Worm (Caenorhabditis elegans): ENCODE results near the gene D2096.10.

D2096.10 gene

ce11 chrIV:8375381-8375780 lies 13.7 kb downstream of the D2096.10 start (continued):
- TF ChIP-seq daf-8 (GFP tag; IDR thresholded peaks at IDR 0.05) (no peak), nhr-25 (tag; optimal IDR thresholded peaks at IDR 0.05; ENCODE audit: borderline replicate concordance, insufficient read depth) (no peak), ZK546.5 (tag; optimal IDR thresholded peaks at IDR 0.05) (no peak), mdl-1 (tag; optimal IDR thresholded peaks at IDR 0.05) (peak in 1 of 2 experiments; percentile 53), madf-5 (GFP tag; IDR thresholded peaks at IDR 0.05) (peak; percentile 78 to 86; a peak in 3 of 4 replicates), attf-4 (tag; optimal IDR thresholded peaks at IDR 0.05) (no peak), spr-3 (GFP tag; optimal IDR thresholded peaks at IDR 0.05) (peak; percentile 51), F10B5.3 (tag; optimal IDR thresholded peaks at IDR 0.05) (no peak), hlh-30 (tag; optimal IDR thresholded peaks at IDR 0.05; ENCODE audit: insufficient read depth) (peak; percentile 64), dmd-9 (GFP tag; IDR thresholded peaks at IDR 0.05) (peak; percentile 68; the same call in 1 of the 2 replicates), mdt-29 (GFP tag; IDR thresholded peaks at IDR 0.05) (peak; percentile 83), lin-15B (tag; optimal IDR thresholded peaks at IDR 0.05) (no peak), F44E2.7 (GFP tag; IDR thresholded peaks at IDR 0.05) (no peak), nhr-76 (tag; optimal IDR thresholded peaks at IDR 0.05) (no peak), ceh-62 (tag; optimal IDR thresholded peaks at IDR 0.05) (no peak), daf-19 (GFP tag; conservative IDR thresholded peaks at IDR 0.05) (peak; percentile 88), lin-1 (GFP tag; IDR thresholded peaks at IDR 0.05) (0 out of 2 replicates have a peak, but pooled peaks have one; percentile 49), fkh-10 (GFP tag; optimal IDR thresholded peaks at IDR 0.05) (no peak), nhr-41 (GFP tag; IDR thresholded peaks at IDR 0.05) (peak; percentile 21; the same call in 1 of the 2 replicates), lsy-2 (tag; optimal IDR thresholded peaks at IDR 0.05) (peak in 1 of 2 experiments; percentile 4), nhr-237 (tag; optimal IDR thresholded peaks at IDR 0.05) (no peak), ama-1 (optimal IDR thresholded peaks at IDR 0.05) (peak; percentile 60), D1046.2 (GFP tag; IDR thresholded peaks at IDR 0.05) (peak; percentile 61; the same call in 1 of the 2 replicates), nhr-111 (GFP tag; optimal IDR thresholded peaks at IDR 0.05) (no peak), lir-3 (tag; optimal IDR thresholded peaks at IDR 0.05) (peak; percentile 29), snpc-1.2 (GFP tag; IDR thresholded peaks at IDR 0.05) (peak; percentile 85), lin-13 (GFP tag; optimal IDR thresholded peaks at IDR 0.05) (peak; percentile 71), zip-2 (tag; optimal IDR thresholded peaks at IDR 0.05) (peak; percentile 13), lin-39 (tag; optimal IDR thresholded peaks at IDR 0.05) (no peak), pqm-1 (tag; optimal IDR thresholded peaks at IDR 0.05) (peak; percentile 60), hlh-11 (tag; optimal IDR thresholded peaks at IDR 0.05) (peak; percentile 67), R02D3.7 (tag; optimal IDR thresholded peaks at IDR 0.05) (peak; percentile 77), aly-2 (tag; optimal IDR thresholded peaks at IDR 0.05) (no peak), T26A8.4 (GFP tag; IDR thresholded peaks at IDR 0.05) (no peak; the same call in none of the 2 replicates), pha-4 (GFP tag; IDR thresholded peaks at IDR 0.05) (peak; percentile 89), pha-4 (tag; optimal IDR thresholded peaks at IDR 0.05) (peak; percentile 61), dpl-1 (GFP tag; optimal IDR thresholded peaks at IDR 0.05) (peak; percentile 46), nhr-6 (tag; optimal IDR thresholded peaks at IDR 0.05) (peak; percentile 14), hif-1 (tag; optimal IDR thresholded peaks at IDR 0.05) (peak in 1 of 2 experiments; percentile 62), Y48G9A.11 (GFP tag; IDR thresholded peaks at IDR 0.05) (peak; percentile 68), rbr-2 (tag; optimal IDR thresholded peaks at IDR 0.05) (peak; percentile 79), unc-39 (tag; optimal IDR thresholded peaks at IDR 0.05) (no peak), T20F7.1 (GFP tag; optimal IDR thresholded peaks at IDR 0.05) (peak; percentile 73), nhr-102 (tag; optimal IDR thresholded peaks at IDR 0.05) (peak; percentile 61), sdz-12 (GFP tag; optimal IDR thresholded peaks at IDR 0.05) (no peak), mes-2 (tag; optimal IDR thresholded peaks at IDR 0.05; ENCODE audit: poor library complexity, severe bottlenecking) (peak; percentile 89), saeg-2 (GFP tag; IDR thresholded peaks at IDR 0.05) (no peak), ceh-32 (tag; optimal IDR thresholded peaks at IDR 0.05; ENCODE audit: poor library complexity) (no peak), dve-1 (tag; optimal IDR thresholded peaks at IDR 0.05; ENCODE audit: insufficient read depth) (peak; percentile 76), F26F4.8 (GFP tag; conservative IDR thresholded peaks at IDR 0.05) (peak; percentile 60; the same call in 1 of the 2 replicates), zag-1 (tag; optimal IDR thresholded peaks at IDR 0.05) (no peak)

Data from whole organism, L4 larva.